Worm (Caenorhabditis elegans) whole organism, young adult: ENCODE results near the gene wdr-37.

Experiments
- B0035.1 ChIP-seq: sonication (generic microtip); optimal IDR thresholded peaks from 2 replicates; lab custom pipeline; 2016; ENCODE audit warnings: missing genetic modification characterization, mild to moderate bottlenecking, missing compliant biosample characterization, missing genotype, missing genetic modification reagents
- B0261.1 ChIP-seq: sonication (generic microtip); optimal IDR thresholded peaks from 2 replicates; lab custom pipeline; 2016; ENCODE audit warnings: mild to moderate bottlenecking, missing genetic modification characterization, moderate library complexity, missing compliant biosample characterization
- B0336.3 ChIP-seq: fragments of 200-800 bp; sonication (Bioruptor generic); IDR thresholded peaks from 2 replicates; pipeline ENCODE4 v1.3.6; 2022; ENCODE audit warnings: missing genetic modification characterization, missing compliant biosample characterization
- C06A6.2 ChIP-seq: fragments of 200-800 bp; sonication (Bioruptor generic); conservative IDR thresholded peaks from 2 replicates; pipeline ENCODE4 v1.3.6; 2022; ENCODE audit warnings: missing genetic modification characterization, missing compliant biosample characterization
- F23B12.7 ChIP-seq: sonication (generic microtip); optimal IDR thresholded peaks from 2 replicates; lab custom pipeline; 2017; ENCODE audit warnings: missing genetic modification characterization, mild to moderate bottlenecking, missing compliant biosample characterization, antibody characterized with exemption, moderate library complexity; ENCODE audit not compliant: insufficient read depth
- F55B11.4 ChIP-seq: sonication (generic microtip); optimal IDR thresholded peaks from 2 replicates; lab custom pipeline; 2016; ENCODE audit warnings: missing compliant biosample characterization, missing genetic modification characterization, borderline replicate concordance; ENCODE audit not compliant: insufficient read depth
- K11D2.4 ChIP-seq: fragments of 200-800 bp; sonication (Bioruptor generic); IDR thresholded peaks from 2 replicates; pipeline ENCODE4 v1.3.6; 2022; ENCODE audit warnings: missing genetic modification reagents, missing genetic modification characterization, missing compliant biosample characterization
- K12H6.12 ChIP-seq: fragments of 200-800 bp; sonication (Bioruptor generic); optimal IDR thresholded peaks from 2 replicates; lab custom pipeline; 2018; ENCODE audit warnings: mild to moderate bottlenecking, missing genetic modification characterization, missing compliant biosample characterization
- T07F8.4 ChIP-seq: sonication (generic microtip); optimal IDR thresholded peaks from 2 replicates; lab custom pipeline; 2016; ENCODE audit warnings: mild to moderate bottlenecking, missing genetic modification characterization, moderate library complexity, missing compliant biosample characterization
- Y79H2A.3 ChIP-seq: fragments of 200-800 bp; sonication (Bioruptor generic); conservative IDR thresholded peaks from 2 replicates; pipeline ENCODE4 v1.3.6; 2022; ENCODE audit warnings: missing genetic modification reagents, missing genetic modification characterization, missing compliant biosample characterization
- akir-1 ChIP-seq: fragments of 200-800 bp; sonication (Bioruptor generic); optimal IDR thresholded peaks from 2 replicates; lab custom pipeline; 2018; ENCODE audit warnings: mild to moderate bottlenecking, missing genetic modification characterization, moderate library complexity, missing compliant biosample characterization
- ama-1 ChIP-seq, 3 experiments: fragments of 150-350 bp in 1 of 3; sonication (generic microtip) in 2 of 3; optimal IDR thresholded peaks; 2 replicates each; lab custom pipeline; 2014 to 2018; ENCODE audit warnings: missing biosample characterization in 2 of 3, missing genetic modification characterization in 2 of 3, missing genetic modification reagents in 2 of 3
- aptf-3 ChIP-seq: fragments of 200-800 bp; sonication (Bioruptor generic); IDR thresholded peaks from 2 replicates; pipeline ENCODE4 v1.3.6; 2022; ENCODE audit warnings: missing genetic modification characterization, missing compliant biosample characterization
- atf-7 ChIP-seq: sonication (generic microtip); optimal IDR thresholded peaks from 2 replicates; lab custom pipeline; 2017; ENCODE audit warnings: mild to moderate bottlenecking, missing genetic modification characterization, missing compliant biosample characterization
- attf-5 ChIP-seq: fragments of 200-800 bp; sonication (Bioruptor generic); optimal IDR thresholded peaks from 2 replicates; lab custom pipeline; 2018; ENCODE audit warnings: mild to moderate bottlenecking, missing genetic modification characterization, missing compliant biosample characterization
- bed-2 ChIP-seq: fragments of 200-800 bp; sonication (Bioruptor generic); IDR thresholded peaks from 2 replicates; pipeline ENCODE4 v1.3.6; 2022; ENCODE audit warnings: missing genetic modification reagents, missing genetic modification characterization, missing compliant biosample characterization
- ceh-27 ChIP-seq: fragments of 200-800 bp; sonication (Bioruptor generic); optimal IDR thresholded peaks from 2 replicates; lab custom pipeline; 2018; ENCODE audit warnings: mild to moderate bottlenecking, missing genetic modification characterization, moderate library complexity, missing compliant biosample characterization
- ceh-40 ChIP-seq: fragments of 200-800 bp; sonication (Bioruptor generic); IDR thresholded peaks from 2 replicates; pipeline ENCODE4 v1.3.6; 2022; ENCODE audit warnings: missing genetic modification characterization, missing compliant biosample characterization
- dpff-1 ChIP-seq: sonication (generic microtip); optimal IDR thresholded peaks from 2 replicates; lab custom pipeline; 2017; ENCODE audit warnings: mild to moderate bottlenecking, missing genetic modification characterization, missing compliant biosample characterization
- ekl-4 ChIP-seq: fragments of 200-800 bp; sonication (Bioruptor generic); IDR thresholded peaks from 2 replicates; pipeline ENCODE4 v1.3.6; 2022; ENCODE audit warnings: missing genetic modification reagents, missing genetic modification characterization, missing compliant biosample characterization
- ets-4 ChIP-seq: fragments of 200-800 bp; sonication (Bioruptor generic); optimal IDR thresholded peaks from 2 replicates; lab custom pipeline; 2018; ENCODE audit warnings: mild to moderate bottlenecking, missing genetic modification characterization, missing compliant biosample characterization
- him-1 ChIP-seq: sonication (generic microtip); optimal IDR thresholded peaks from 2 replicates; lab custom pipeline; 2016; ENCODE audit warnings: missing genotype, missing genetic modification reagents, missing genetic modification characterization, missing compliant biosample characterization
- hlh-26 ChIP-seq: fragments of 200-800 bp; sonication (Bioruptor generic); conservative IDR thresholded peaks from 2 replicates; pipeline ENCODE4 v1.3.6; 2022; ENCODE audit warnings: missing genetic modification reagents, missing genetic modification characterization, missing compliant biosample characterization
- hrde-1 ChIP-seq: sonication (generic microtip); optimal IDR thresholded peaks from 2 replicates; lab custom pipeline; 2016; ENCODE audit warnings: missing genetic modification characterization, mild to moderate bottlenecking, missing compliant biosample characterization, moderate library complexity, missing genotype, missing genetic modification reagents, borderline replicate concordance
- hsf-1 ChIP-seq: fragments of 200-800 bp; sonication (Bioruptor generic); IDR thresholded peaks from 2 replicates; pipeline ENCODE4 v1.3.6; 2022; ENCODE audit warnings: missing genetic modification reagents, missing genetic modification characterization, missing compliant biosample characterization
- lin-35 ChIP-seq, 3 experiments: fragments of 150-350 bp in 2 of 3; sonication (generic microtip) in 1 of 3; optimal IDR thresholded peaks; 2 replicates each; lab custom pipeline; 2014 to 2018; ENCODE audit warnings: missing biosample characterization in 3 of 3, missing genetic modification characterization in 3 of 3, missing genetic modification reagents in 3 of 3
- lsy-27 ChIP-seq: sonication (generic microtip); optimal IDR thresholded peaks from 2 replicates; lab custom pipeline; 2017; ENCODE audit warnings: missing genetic modification characterization, mild to moderate bottlenecking, missing compliant biosample characterization, antibody characterized with exemption, missing genotype, borderline replicate concordance; ENCODE audit not compliant: insufficient read depth
- madf-3 ChIP-seq: fragments of 200-800 bp; sonication (Bioruptor generic); IDR thresholded peaks from 2 replicates; pipeline ENCODE4 v1.3.6; 2022; ENCODE audit warnings: missing genetic modification reagents, missing genetic modification characterization, missing compliant biosample characterization
- nhr-120 ChIP-seq: fragments of 200-800 bp; sonication (Bioruptor generic); IDR thresholded peaks from 2 replicates; pipeline ENCODE4 v1.3.6; 2022; ENCODE audit warnings: missing genetic modification characterization, missing compliant biosample characterization
- nhr-179 ChIP-seq: sonication (generic microtip); optimal IDR thresholded peaks from 2 replicates; lab custom pipeline; 2016; ENCODE audit warnings: mild to moderate bottlenecking, missing genetic modification characterization, missing compliant biosample characterization
- pbrm-1 ChIP-seq: fragments of 200-800 bp; sonication (Bioruptor generic); IDR thresholded peaks from 2 replicates; pipeline ENCODE4 v1.3.6; 2022; ENCODE audit warnings: missing genetic modification reagents, missing genetic modification characterization, missing compliant biosample characterization
- rcor-1 ChIP-seq: fragments of 200-800 bp; sonication (Bioruptor generic); IDR thresholded peaks from 2 replicates; pipeline ENCODE4 v1.3.6; 2022; ENCODE audit warnings: missing genetic modification reagents, missing genetic modification characterization, missing compliant biosample characterization
- rec-8 ChIP-seq, 2 experiments: sonication (generic microtip); optimal IDR thresholded peaks; 2 replicates each; lab custom pipeline; 2016; ENCODE audit warnings: mild to moderate bottlenecking in 2 of 2, missing genetic modification characterization in 2 of 2, missing genetic modification reagents in 2 of 2, missing genotype in 2 of 2, missing biosample characterization in 1 of 2, missing compliant biosample characterization in 1 of 2, moderate library complexity in 1 of 2
- rpc-1 ChIP-seq, 2 experiments: fragments of 150-350 bp in 1 of 2; sonication (generic microtip) in 1 of 2; optimal IDR thresholded peaks; 2 replicates each; lab custom pipeline; 2014 to 2018; ENCODE audit warnings: missing biosample characterization in 1 of 2, missing genetic modification characterization in 1 of 2, missing genetic modification reagents in 1 of 2, missing genotype in 1 of 2
- sdz-38 ChIP-seq: sonication (generic microtip); optimal IDR thresholded peaks from 2 replicates; lab custom pipeline; 2016; ENCODE audit warnings: missing genotype, missing genetic modification characterization, missing compliant biosample characterization
- sea-2 ChIP-seq: fragments of 200-800 bp; sonication (Bioruptor generic); IDR thresholded peaks from 2 replicates; pipeline ENCODE4 v1.3.6; 2022; ENCODE audit warnings: missing genetic modification characterization, missing compliant biosample characterization
- snpc-4 ChIP-seq, 5 experiments: fragments of 150-350 bp in 1 of 5; sonication (generic microtip) in 4 of 5; optimal IDR thresholded peaks; 2 replicates each; lab custom pipeline; 2014 to 2018; ENCODE audit warnings: missing genetic modification characterization in 5 of 5, missing biosample characterization in 3 of 5, antibody characterized with exemption in 2 of 5, mild to moderate bottlenecking in 2 of 5, missing compliant biosample characterization in 2 of 5, missing genotype in 2 of 5, moderate library complexity in 2 of 5, missing genetic modification reagents in 1 of 5
- somi-1 ChIP-seq: fragments of 200-800 bp; sonication (Bioruptor generic); optimal IDR thresholded peaks from 2 replicates; lab custom pipeline; 2018; ENCODE audit warnings: mild to moderate bottlenecking, missing genetic modification characterization, missing compliant biosample characterization
- sptf-2 ChIP-seq: fragments of 200-800 bp; sonication (Bioruptor generic); optimal IDR thresholded peaks from 2 replicates; lab custom pipeline; 2018; ENCODE audit warnings: mild to moderate bottlenecking, missing genetic modification characterization, missing compliant biosample characterization
- tbp1 ChIP-seq: fragments of 200-800 bp; sonication (Bioruptor generic); optimal IDR thresholded peaks from 2 replicates; lab custom pipeline; 2018; ENCODE audit warnings: mild to moderate bottlenecking, missing genetic modification characterization, missing compliant biosample characterization
- tbx-9 ChIP-seq: sonication (generic microtip); optimal IDR thresholded peaks from 2 replicates; lab custom pipeline; 2016; ENCODE audit warnings: borderline replicate concordance, missing genetic modification characterization, inconsistent platforms, missing compliant biosample characterization
- tlf-1 ChIP-seq: fragments of 200-800 bp; sonication (Bioruptor generic); optimal IDR thresholded peaks from 2 replicates; lab custom pipeline; 2018; ENCODE audit warnings: mild to moderate bottlenecking, missing genetic modification characterization, missing compliant biosample characterization
- unc-130 ChIP-seq: sonication (generic microtip); optimal IDR thresholded peaks from 2 replicates; lab custom pipeline; 2016; ENCODE audit warnings: missing genetic modification reagents, missing genetic modification characterization, missing compliant biosample characterization
- xnd-1 ChIP-seq: sonication (generic microtip); optimal IDR thresholded peaks from 2 replicates; lab custom pipeline; 2016; ENCODE audit warnings: missing genotype, missing genetic modification reagents, missing genetic modification characterization, missing compliant biosample characterization
- ztf-22 ChIP-seq: fragments of 200-800 bp; sonication (Bioruptor generic); optimal IDR thresholded peaks from 2 replicates; lab custom pipeline; 2018; ENCODE audit warnings: mild to moderate bottlenecking, missing genetic modification characterization, moderate library complexity, missing compliant biosample characterization
- ztf-26 ChIP-seq: sonication (generic microtip); optimal IDR thresholded peaks from 2 replicates; lab custom pipeline; 2017; ENCODE audit warnings: missing genetic modification characterization, missing compliant biosample characterization

Gene wdr-37

ce11 chrIII:5552072-5552667 lies 47.7 kb downstream of the wdr-37 start, which contains the start of gene F09F7.6 (continued):
- no peak for TF ChIP-seq ceh-27 (GFP tag; lab: Kevin White, UChicago)
- TF ChIP-seq ztf-26 (tag; lab: Kevin White, UChicago), result no peak
- no peak for TF ChIP-seq snpc-4 (GFP tag; optimal IDR thresholded peaks at IDR 0.05; lab: Kevin White, UChicago)
- TF ChIP-seq snpc-4 (tag; optimal IDR thresholded peaks at IDR 0.05; lab: Kevin White, UChicago), result no peak
- 0 out of 2 replicates have a peak, but pooled peaks have one; percentile 28 for TF ChIP-seq C06A6.2
- TF ChIP-seq hsf-1 (GFP tag; lab: Robert Waterston, UW), result no peak
- TF ChIP-seq lsy-27 (tag; lab: Kevin White, UChicago), result no peak
- TF ChIP-seq B0261.1, result no peak
- peak in 1 of 3 experiments; percentile 12 for TF ChIP-seq lin-35 (GFP tag; optimal IDR thresholded peaks at IDR 0.05; lab: Kevin White, UChicago)
- no peak for TF ChIP-seq Y79H2A.3
- peak; percentile 25 for TF ChIP-seq atf-7 (tag; lab: Kevin White, UChicago)
- TF ChIP-seq ztf-22, result no peak
- no peak for TF ChIP-seq akir-1 (GFP tag; lab: Kevin White, UChicago)
- no peak for TF ChIP-seq B0035.1
- no peak for TF ChIP-seq hrde-1 (tag; lab: Kevin White, UChicago)
- TF ChIP-seq rpc-1 (optimal IDR thresholded peaks at IDR 0.05; lab: Kevin White, UChicago), result no peak
- TF ChIP-seq rpc-1 (tag; optimal IDR thresholded peaks at IDR 0.05; lab: Kevin White, UChicago), result no peak
- no peak for TF ChIP-seq him-1 (tag; lab: Kevin White, UChicago)
- TF ChIP-seq F23B12.7 (tag; lab: Kevin White, UChicago), result no peak
- TF ChIP-seq tlf-1, result peak; percentile 42
- TF ChIP-seq nhr-120 (GFP tag; lab: Robert Waterston, UW), result no peak
- TF ChIP-seq ama-1 (optimal IDR thresholded peaks at IDR 0.05; lab: Kevin White, UChicago), result peak; percentile 61
- TF ChIP-seq ama-1 (GFP tag; optimal IDR thresholded peaks at IDR 0.05; lab: Kevin White, UChicago), result no peak
- peak; percentile 62 for TF ChIP-seq K12H6.12
- TF ChIP-seq sptf-2 (GFP tag; lab: Kevin White, UChicago), result no peak
- no peak for TF ChIP-seq sea-2 (GFP tag; lab: Robert Waterston, UW)
- TF ChIP-seq nhr-179, result no peak
- TF ChIP-seq ceh-40 (GFP tag; lab: Robert Waterston, UW), result no peak
- TF ChIP-seq hlh-26 (GFP tag; lab: Robert Waterston, UW), result no peak
- TF ChIP-seq bed-2 (GFP tag; lab: Robert Waterston, UW), result no peak
- TF ChIP-seq attf-5, result peak; percentile 38
- no peak for TF ChIP-seq sdz-38 (tag; lab: Kevin White, UChicago)
- no peak for TF ChIP-seq ekl-4 (GFP tag; lab: Robert Waterston, UW)
- no peak for TF ChIP-seq madf-3 (GFP tag; lab: Robert Waterston, UW)
- no peak for TF ChIP-seq dpff-1 (tag; lab: Kevin White, UChicago)
- TF ChIP-seq F55B11.4 (tag; lab: Kevin White, UChicago), result no peak
- TF ChIP-seq B0336.3, result no peak
- no peak for TF ChIP-seq tbx-9
- TF ChIP-seq rec-8 (tag; optimal IDR thresholded peaks at IDR 0.05; lab: Kevin White, UChicago), result no peak
- no peak for TF ChIP-seq unc-130 (GFP tag; lab: Kevin White, UChicago)
- no peak for TF ChIP-seq pbrm-1 (GFP tag; lab: Robert Waterston, UW)
- TF ChIP-seq K11D2.4 (GFP tag; lab: Robert Waterston, UW), result peak; percentile 46; the same call in 1 of the 2 replicates
- no peak for TF ChIP-seq ets-4
- TF ChIP-seq rcor-1 (GFP tag; lab: Robert Waterston, UW), result no peak
- peak; percentile 30 for TF ChIP-seq tbp1
- no peak for TF ChIP-seq T07F8.4 (tag; lab: Kevin White, UChicago)
- no peak for TF ChIP-seq aptf-3 (GFP tag; lab: Robert Waterston, UW)
- peak; percentile 64 for TF ChIP-seq somi-1 (GFP tag; lab: Kevin White, UChicago)
- no peak for TF ChIP-seq xnd-1 (tag; lab: Kevin White, UChicago)
